Worm (Caenorhabditis elegans) whole organism, early embryonic: ENCODE results near the gene T12A2.21.

Experiments used
- hnd-1 ChIP-seq: sonication (generic microtip); optimal IDR thresholded peaks from 2 replicates; lab custom pipeline; 2016; ENCODE audit warnings: missing genetic modification characterization, missing compliant biosample characterization
- tbx-37 ChIP-seq: fragments of 200-800 bp; sonication (Bioruptor generic); conservative IDR thresholded peaks from 2 replicates; pipeline ENCODE4 v1.3.6; 2022; ENCODE audit warnings: missing genetic modification reagents, missing genetic modification characterization, missing compliant biosample characterization

DNA sequence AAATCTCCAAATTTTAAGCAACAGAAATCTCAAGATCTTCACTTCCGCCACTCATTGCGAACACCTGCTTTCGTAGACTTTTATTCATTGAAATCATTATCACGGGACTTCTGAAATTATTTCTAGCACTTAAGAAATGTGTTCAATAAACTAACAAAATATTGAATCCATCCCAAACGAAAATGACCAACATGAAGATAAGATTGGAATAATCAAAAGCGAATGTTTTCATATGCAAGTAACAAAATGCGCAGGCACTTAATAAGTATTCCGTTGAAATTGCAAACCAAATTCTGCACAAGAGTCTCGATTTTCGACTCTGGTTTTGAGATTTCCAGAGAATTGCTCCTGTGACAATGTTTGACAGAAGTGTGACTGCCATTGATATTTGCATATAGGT lies 27.9 kb upstream of the T12A2.21 start, which contains the start of gene srg-5:
- TF ChIP-seq hnd-1 (tag; lab: Kevin White, UChicago) (no peak), tbx-37 (no peak)
